Worm (Caenorhabditis elegans) whole organism, late embryonic: ENCODE measurements around the gene Y39A1A.21.

ENCODE experiments used
- K02D7.2 ChIP-seq: sonication (generic microtip); optimal IDR thresholded peaks from 2 replicates; lab custom pipeline; 2017; ENCODE audit warnings: mild to moderate bottlenecking, missing genetic modification characterization, missing compliant biosample characterization
- Y22D7AL.16 ChIP-seq: sonication (generic microtip); optimal IDR thresholded peaks from 2 replicates; lab custom pipeline; 2016; ENCODE audit warnings: missing genetic modification characterization, missing compliant biosample characterization
- ahr-1 ChIP-seq: sonication (generic microtip); optimal IDR thresholded peaks from 2 replicates; lab custom pipeline; 2016; ENCODE audit warnings: missing genetic modification characterization, missing compliant biosample characterization
- ama-1 ChIP-seq: fragments of 150-350 bp; optimal IDR thresholded peaks from 2 replicates; lab custom pipeline; 2014
- ceh-14 ChIP-seq: sonication (generic microtip); optimal IDR thresholded peaks from 2 replicates; lab custom pipeline; 2016; ENCODE audit warnings: missing genotype, missing genetic modification characterization, missing compliant biosample characterization
- ceh-2 ChIP-seq: sonication (generic microtip); optimal IDR thresholded peaks from 2 replicates; lab custom pipeline; 2016; ENCODE audit warnings: missing genotype, missing genetic modification characterization, missing compliant biosample characterization
- ceh-22 ChIP-seq: sonication (generic microtip); optimal IDR thresholded peaks from 2 replicates; lab custom pipeline; 2017; ENCODE audit warnings: missing biosample characterization, missing genetic modification characterization
- ceh-24 ChIP-seq: sonication (generic microtip); optimal IDR thresholded peaks from 2 replicates; lab custom pipeline; 2016; ENCODE audit warnings: mild to moderate bottlenecking, missing genetic modification characterization, missing compliant biosample characterization
- ceh-30 ChIP-seq: fragments of 150-350 bp; optimal IDR thresholded peaks from 2 replicates; lab custom pipeline; 2014; ENCODE audit warnings: missing biosample characterization, missing genetic modification characterization
- ceh-34 ChIP-seq: sonication (generic microtip); optimal IDR thresholded peaks from 2 replicates; lab custom pipeline; 2016; ENCODE audit warnings: mild to moderate bottlenecking, missing genetic modification characterization, missing compliant biosample characterization
- ceh-48 ChIP-seq: sonication (generic microtip); optimal IDR thresholded peaks from 2 replicates; lab custom pipeline; 2016; ENCODE audit warnings: missing genetic modification characterization, inconsistent platforms, missing compliant biosample characterization
- che-1 ChIP-seq: sonication (generic microtip); optimal IDR thresholded peaks from 2 replicates; lab custom pipeline; 2016; ENCODE audit warnings: mild to moderate bottlenecking, missing genetic modification characterization, missing compliant biosample characterization
- dmd-4 ChIP-seq: sonication (generic microtip); optimal IDR thresholded peaks from 2 replicates; lab custom pipeline; 2016; ENCODE audit warnings: borderline replicate concordance, missing genetic modification characterization, missing compliant biosample characterization
- dve-1 ChIP-seq: sonication (generic microtip); optimal IDR thresholded peaks from 2 replicates; lab custom pipeline; 2017; ENCODE audit warnings: antibody characterized with exemption, mild to moderate bottlenecking, missing genetic modification characterization, missing compliant biosample characterization
- elt-2 ChIP-seq: sonication (generic microtip); optimal IDR thresholded peaks from 2 replicates; lab custom pipeline; 2016; ENCODE audit warnings: missing genetic modification reagents, missing genetic modification characterization, missing compliant biosample characterization
- elt-4 ChIP-seq: sonication (generic microtip); optimal IDR thresholded peaks from 2 replicates; lab custom pipeline; 2016; ENCODE audit warnings: missing genetic modification characterization, missing compliant biosample characterization
- eyg-1 ChIP-seq: sonication (generic microtip); optimal IDR thresholded peaks from 2 replicates; lab custom pipeline; 2016; ENCODE audit warnings: missing genotype, missing genetic modification characterization, missing compliant biosample characterization
- fkh-10 ChIP-seq: fragments of 150-350 bp; optimal IDR thresholded peaks from 2 replicates; lab custom pipeline; 2014; ENCODE audit warnings: missing biosample characterization, missing genetic modification reagents, missing genetic modification characterization
- fkh-6 ChIP-seq: sonication (generic microtip); optimal IDR thresholded peaks from 2 replicates; lab custom pipeline; 2016; ENCODE audit warnings: missing genetic modification characterization, missing compliant biosample characterization
- gmeb-2 ChIP-seq: sonication (generic microtip); optimal IDR thresholded peaks from 2 replicates; lab custom pipeline; 2016; ENCODE audit warnings: missing genetic modification characterization, inconsistent platforms, missing compliant biosample characterization
- hlh-13 ChIP-seq: fragments of 200-800 bp; sonication (Bioruptor generic); optimal IDR thresholded peaks from 2 replicates; lab custom pipeline; 2018; ENCODE audit warnings: mild to moderate bottlenecking, missing genetic modification characterization, missing compliant biosample characterization
- hlh-30 ChIP-seq: sonication (generic microtip); optimal IDR thresholded peaks from 2 replicates; lab custom pipeline; 2017; ENCODE audit warnings: antibody characterized with exemption, missing genetic modification characterization, missing compliant biosample characterization; ENCODE audit not compliant: insufficient read depth
- lin-11 ChIP-seq: fragments of 200-800 bp; sonication (Bioruptor generic); optimal IDR thresholded peaks from 2 replicates; lab custom pipeline; 2018; ENCODE audit warnings: mild to moderate bottlenecking, missing genetic modification characterization, missing compliant biosample characterization
- mec-3 ChIP-seq: sonication (generic microtip); optimal IDR thresholded peaks from 2 replicates; lab custom pipeline; 2016; ENCODE audit warnings: borderline replicate concordance, missing genetic modification characterization, missing compliant biosample characterization
- nfya-1 ChIP-seq: sonication (generic microtip); optimal IDR thresholded peaks from 2 replicates; lab custom pipeline; 2017; ENCODE audit warnings: missing genetic modification characterization, mild to moderate bottlenecking, missing compliant biosample characterization, antibody characterized with exemption, moderate library complexity
- nhr-11 ChIP-seq: fragments of 150-350 bp; optimal IDR thresholded peaks from 2 replicates; lab custom pipeline; 2014; ENCODE audit warnings: missing biosample characterization, missing genetic modification characterization
- nhr-232 ChIP-seq: sonication (generic microtip); optimal IDR thresholded peaks from 2 replicates; lab custom pipeline; 2016; ENCODE audit warnings: missing genetic modification characterization, missing compliant biosample characterization
- odd-2 ChIP-seq: sonication (generic microtip); optimal IDR thresholded peaks from 2 replicates; lab custom pipeline; 2017; ENCODE audit warnings: antibody characterized with exemption, mild to moderate bottlenecking, missing genetic modification characterization, missing compliant biosample characterization
- pag-3 ChIP-seq: sonication (generic microtip); optimal IDR thresholded peaks from 2 replicates; lab custom pipeline; 2016; ENCODE audit warnings: missing compliant biosample characterization, missing genetic modification characterization, borderline replicate concordance
- pax-1 ChIP-seq: fragments of 150-350 bp; optimal IDR thresholded peaks from 2 replicates; lab custom pipeline; 2014; ENCODE audit warnings: missing biosample characterization, missing genetic modification characterization
- sdc-2 ChIP-seq: sonication (generic microtip); optimal IDR thresholded peaks from 2 replicates; lab custom pipeline; 2016; ENCODE audit warnings: missing genotype, missing genetic modification characterization, missing compliant biosample characterization
- sox-4 ChIP-seq: sonication (generic microtip); optimal IDR thresholded peaks from 2 replicates; lab custom pipeline; 2017; ENCODE audit warnings: mild to moderate bottlenecking, missing genetic modification characterization, inconsistent platforms, missing compliant biosample characterization
- syd-9 ChIP-seq: sonication (generic microtip); optimal IDR thresholded peaks from 2 replicates; lab custom pipeline; 2016; ENCODE audit warnings: mild to moderate bottlenecking, missing genetic modification characterization, moderate library complexity, missing compliant biosample characterization
- tbx-2 ChIP-seq: sonication (generic microtip); optimal IDR thresholded peaks from 2 replicates; lab custom pipeline; 2016; ENCODE audit warnings: missing genetic modification characterization, missing compliant biosample characterization
- tbx-7 ChIP-seq: sonication (generic microtip); optimal IDR thresholded peaks from 2 replicates; lab custom pipeline; 2016; ENCODE audit warnings: missing genotype, missing genetic modification characterization, missing compliant biosample characterization
- ttx-3 ChIP-seq: sonication (generic microtip); optimal IDR thresholded peaks from 2 replicates; lab custom pipeline; 2016; ENCODE audit warnings: missing genetic modification reagents, missing genetic modification characterization, missing compliant biosample characterization
- unc-3 ChIP-seq, 2 experiments: fragments of 200-800 bp in 1 of 2; sonication (Bioruptor generic) in 1 of 2; sonication (generic microtip) in 1 of 2; conservative IDR thresholded peaks in 1 of 2; optimal IDR thresholded peaks in 1 of 2; 2 replicates each; pipeline versions ENCODE4 v1.3.6 to Lab custom; 2016 to 2022; ENCODE audit warnings: missing compliant biosample characterization in 2 of 2, missing genetic modification characterization in 2 of 2, missing genetic modification reagents in 1 of 2
- unc-55 ChIP-seq: sonication (generic microtip); optimal IDR thresholded peaks from 2 replicates; lab custom pipeline; 2017; ENCODE audit warnings: missing biosample characterization, missing genetic modification reagents, missing genetic modification characterization

Gene Y39A1A.21

DNA sequence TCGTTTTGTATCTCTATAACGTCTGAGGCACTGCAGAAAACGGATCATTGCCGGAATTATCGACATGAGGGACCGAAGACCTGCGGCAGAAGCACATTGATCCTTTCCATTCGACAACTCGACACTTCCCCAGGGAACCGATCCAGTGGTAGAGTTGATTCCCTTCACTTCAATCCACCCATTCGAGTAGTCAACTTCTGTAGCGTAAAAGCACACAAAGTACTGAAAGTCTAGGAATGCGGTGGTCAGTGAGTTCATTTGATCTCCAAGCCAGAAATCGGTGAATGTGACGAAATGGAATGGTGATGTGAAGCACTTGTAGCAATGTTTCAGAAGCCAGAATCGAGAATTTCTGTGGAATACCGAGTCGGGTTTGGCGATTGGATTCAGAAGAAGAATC lies 2.3 kb downstream of the Y39A1A.21 start:
- TF ChIP-seq ahr-1 (tag; lab: Kevin White, UChicago), result no peak
- no peak for TF ChIP-seq odd-2 (tag; lab: Kevin White, UChicago)
- no peak for TF ChIP-seq hlh-13 (GFP tag; lab: Kevin White, UChicago)
- TF ChIP-seq K02D7.2 (tag; lab: Kevin White, UChicago), result no peak
- no peak for TF ChIP-seq ceh-48
- TF ChIP-seq pax-1, result no peak
- TF ChIP-seq hlh-30 (tag; lab: Kevin White, UChicago), result no peak
- no peak for TF ChIP-seq unc-3 (GFP tag; conservative IDR thresholded peaks at IDR 0.05; lab: Robert Waterston, UW)
- no peak for TF ChIP-seq unc-3 (tag; optimal IDR thresholded peaks at IDR 0.05; lab: Kevin White, UChicago)
- TF ChIP-seq ama-1 (lab: Kevin White, UChicago), result no peak
- TF ChIP-seq Y22D7AL.16 (tag; lab: Kevin White, UChicago), result no peak
- TF ChIP-seq ceh-30 (tag; lab: Kevin White, UChicago), result no peak
- no peak for TF ChIP-seq lin-11 (tag; lab: Kevin White, UChicago)

DNA sequence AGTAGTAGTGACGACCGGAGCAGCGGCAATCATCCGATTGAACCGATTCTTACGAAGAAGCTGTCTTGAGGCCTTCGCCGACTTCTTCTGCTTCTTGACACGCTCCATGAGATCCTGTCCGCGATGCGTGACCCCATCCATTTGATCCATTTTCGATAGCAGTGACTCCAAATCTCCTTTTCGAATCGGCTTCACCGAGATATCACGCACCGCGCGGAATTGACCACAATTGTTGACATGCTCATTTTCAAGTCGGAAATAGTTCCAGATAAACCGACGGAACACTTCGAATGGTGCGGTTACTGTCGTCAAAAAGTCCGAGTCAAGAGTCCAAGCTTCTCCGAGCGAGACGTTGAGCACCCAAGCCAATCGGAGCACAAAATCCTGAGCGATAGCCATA lies 3.0 kb downstream of the Y39A1A.21 start:
- TF ChIP-seq ceh-30 (tag; lab: Kevin White, UChicago) (no peak), tbx-7 (no peak), pag-3 (tag; lab: Kevin White, UChicago) (no peak), sdc-2 (tag; lab: Kevin White, UChicago) (no peak), gmeb-2 (tag; lab: Kevin White, UChicago) (no peak), elt-2 (no peak), nhr-232 (tag; lab: Kevin White, UChicago) (no peak), che-1 (no peak), syd-9 (tag; lab: Kevin White, UChicago) (no peak), ttx-3 (tag; lab: Kevin White, UChicago) (no peak), ceh-22 (tag; lab: Kevin White, UChicago) (no peak), nhr-11 (tag; lab: Kevin White, UChicago) (no peak), eyg-1 (no peak), ahr-1 (tag; lab: Kevin White, UChicago) (no peak), dve-1 (tag; lab: Kevin White, UChicago) (no peak), unc-55 (no peak), fkh-6 (no peak), sox-4 (no peak), lin-11 (tag; lab: Kevin White, UChicago) (no peak), ceh-34 (tag; lab: Kevin White, UChicago) (no peak)

DNA sequence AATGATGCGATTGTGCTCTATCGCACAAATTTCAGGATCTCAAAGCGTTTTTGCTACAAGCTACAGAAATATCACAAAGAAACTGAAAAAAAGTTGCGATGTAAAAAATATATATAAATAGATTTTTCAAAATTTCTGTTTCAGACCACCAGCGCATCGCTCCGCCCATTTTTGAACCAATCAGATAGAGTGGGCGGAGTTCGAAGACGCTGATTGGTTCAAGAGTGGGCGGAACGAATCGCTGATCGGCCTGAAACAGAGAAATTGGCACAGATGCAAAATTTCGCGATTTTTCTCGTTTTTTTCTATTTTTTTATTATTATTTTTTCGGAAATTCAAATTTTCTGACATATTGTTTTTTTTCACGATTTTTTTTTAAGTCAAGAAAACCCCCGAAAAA lies 4.0 kb downstream of the Y39A1A.21 start:
- TF ChIP-seq ama-1 (lab: Kevin White, UChicago) (no peak), nfya-1 (tag; lab: Kevin White, UChicago) (peak; percentile 61)
- TF ChIP-seq, all 69 proteins: peak for 1

DNA sequence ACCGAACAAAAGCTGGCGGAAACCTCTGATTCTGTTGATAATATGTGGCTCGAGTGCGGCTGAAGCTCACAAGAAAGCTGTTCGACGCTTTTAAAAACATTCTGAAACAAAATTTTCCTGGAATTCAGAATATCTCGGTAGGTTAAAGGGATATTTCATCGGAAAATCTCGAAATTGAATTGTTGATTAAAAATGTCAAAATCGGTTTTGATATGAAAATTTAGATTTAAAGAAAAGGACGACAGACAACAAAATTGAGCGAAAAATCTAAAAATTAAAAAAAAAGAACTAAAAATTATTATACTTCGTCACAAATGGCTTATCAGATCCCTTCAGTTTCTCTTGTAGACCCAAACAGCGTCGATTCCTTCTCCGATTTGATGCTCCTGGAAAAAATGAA lies 6.4 kb downstream of the Y39A1A.21 start, which contains the start of gene Y39A1A.20:
Y39A1A.20 (minus strand) TSS at position 101 of the 400 bp plus-strand sequence.
- TF ChIP-seq fkh-10 (GFP tag; lab: Kevin White, UChicago) (no peak), nhr-232 (tag; lab: Kevin White, UChicago) (no peak), Y22D7AL.16 (tag; lab: Kevin White, UChicago) (no peak), eyg-1 (no peak), ceh-2 (tag; lab: Kevin White, UChicago) (no peak), elt-4 (no peak), tbx-2 (tag; lab: Kevin White, UChicago) (no peak), ceh-34 (tag; lab: Kevin White, UChicago) (no peak), nhr-11 (tag; lab: Kevin White, UChicago) (no peak), ceh-14 (tag; lab: Kevin White, UChicago) (no peak), ceh-48 (no peak), dmd-4 (tag; lab: Kevin White, UChicago) (no peak), ceh-24 (tag; lab: Kevin White, UChicago) (no peak), mec-3 (no peak), dve-1 (tag; lab: Kevin White, UChicago) (no peak)
